Fruit fly (Drosophila melanogaster) Kc167 (cell line): ENCODE results near the gene CG44422.

Source experiments
- Sin3A ChIP-seq: fragments of >200 bp; optimal IDR thresholded peaks from 2 replicates; lab custom pipeline; 2018; ENCODE audit warnings: missing external identifiers
- ttk ChIP-seq: sonication (Bioruptor generic); optimal IDR thresholded peaks from 2 replicates; lab custom pipeline; 2017; ENCODE audit warnings: missing external identifiers

DNA sequence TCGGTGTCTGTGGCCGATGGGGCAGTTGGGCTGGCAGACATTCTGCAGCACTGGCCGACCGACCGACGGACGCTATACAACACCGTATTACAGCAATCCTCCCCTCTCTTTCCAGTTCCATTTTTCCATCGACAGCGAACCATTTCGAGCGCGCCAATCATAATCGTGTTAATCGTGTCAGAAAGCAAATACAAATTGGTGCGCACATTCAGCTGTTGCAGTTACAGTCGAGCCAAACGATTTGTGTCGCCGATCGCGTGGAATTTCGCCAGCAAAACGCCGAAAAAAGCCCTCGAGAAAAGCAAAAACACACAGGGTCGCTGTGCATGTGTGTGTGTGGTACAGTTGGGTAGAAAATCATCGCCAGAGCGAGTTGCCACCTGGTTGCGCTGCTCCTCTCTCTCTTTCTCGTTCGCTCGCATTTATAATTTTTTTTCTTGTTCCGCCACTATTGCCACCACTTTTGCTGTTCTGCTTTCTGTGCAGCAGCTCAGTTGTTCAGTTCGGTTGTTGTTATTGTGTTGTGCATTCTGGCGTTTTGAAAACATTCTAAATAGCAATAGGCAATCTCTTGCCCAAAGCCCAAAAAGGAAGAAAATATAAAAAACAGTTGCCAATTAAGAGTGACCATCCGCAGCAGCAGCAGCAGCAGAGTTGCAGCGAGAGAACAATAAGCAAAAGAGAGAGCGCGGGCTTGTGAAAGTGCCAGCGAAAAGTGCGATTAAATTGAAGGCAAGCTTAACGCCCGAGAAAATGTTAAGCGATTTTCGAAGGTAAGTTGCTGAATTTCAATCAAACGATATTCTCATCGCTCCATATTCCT, 48.1 kb upstream of the CG44422 start, which contains the start of gene CG1737:
- TF ChIP-seq Sin3A (lab: Kevin White, UChicago) = no peak
- TF ChIP-seq ttk (lab: Kevin White, UChicago) = no peak
